Worm (Caenorhabditis elegans): ENCODE measurements around the gene cyp-33C3.

DNA sequence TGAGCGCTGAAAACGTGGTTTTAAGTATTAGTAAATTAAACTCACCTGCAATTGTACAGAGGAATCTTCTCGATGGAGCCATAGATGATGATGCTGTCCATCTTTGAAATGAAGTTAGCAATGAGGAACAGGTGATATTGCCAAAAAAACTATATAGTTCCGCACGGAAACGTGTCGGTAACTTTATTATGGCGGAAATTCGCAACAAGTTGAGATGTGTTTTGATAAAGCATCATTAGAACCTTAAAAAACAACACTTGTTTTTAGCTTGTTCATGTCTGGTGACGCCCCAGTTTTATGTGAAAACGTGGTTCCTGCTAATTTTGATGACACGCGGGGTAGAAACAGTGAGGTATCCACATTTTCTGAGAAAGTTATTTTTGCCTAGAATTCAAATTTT lies 36.4 kb upstream of the cyp-33C3 start, which contains the start of gene srt-40:
- no peak for TF ChIP-seq ztf-23 (GFP tag; IDR thresholded peaks at IDR 0.05)
- no peak for TF ChIP-seq ztf-29 (GFP tag; IDR thresholded peaks at IDR 0.05)
- TF ChIP-seq flt-1 (GFP tag; IDR thresholded peaks at IDR 0.05), result no peak
- no peak for TF ChIP-seq ref-1 (GFP tag; conservative IDR thresholded peaks at IDR 0.05)
- no peak for TF ChIP-seq T22C8.4 (GFP tag; IDR thresholded peaks at IDR 0.05)
- TF ChIP-seq cog-1 (tag; optimal IDR thresholded peaks at IDR 0.05), result no peak
- TF ChIP-seq klf-2 (GFP tag; conservative IDR thresholded peaks at IDR 0.05), result no peak
- no peak for TF ChIP-seq med-1 (GFP tag; optimal IDR thresholded peaks at IDR 0.05; ENCODE audit: insufficient read depth)
- TF ChIP-seq tab-1 (GFP tag; IDR thresholded peaks at IDR 0.05), result no peak

Data from whole organism, midembryonic.